Worm (Caenorhabditis elegans) whole organism, L3 larva: ENCODE results near the gene blos-7.

ENCODE experiments used
- ZK546.5 ChIP-seq: sonication (generic microtip); optimal IDR thresholded peaks from 2 replicates; lab custom pipeline; 2017; ENCODE audit warnings: missing biosample characterization, missing genetic modification characterization
- aly-2 ChIP-seq: fragments of 150-350 bp; optimal IDR thresholded peaks from 2 replicates; lab custom pipeline; 2014; ENCODE audit warnings: missing biosample characterization, missing genetic modification characterization
- ama-1 ChIP-seq: fragments of 150-350 bp; optimal IDR thresholded peaks from 2 replicates; lab custom pipeline; 2018
- ceh-16 ChIP-seq: sonication (generic microtip); optimal IDR thresholded peaks from 2 replicates; lab custom pipeline; 2017; ENCODE audit warnings: missing biosample characterization, missing genetic modification characterization
- ceh-28 ChIP-seq: fragments of 150-350 bp; optimal IDR thresholded peaks from 2 replicates; lab custom pipeline; 2014; ENCODE audit warnings: missing biosample characterization, missing genetic modification reagents, missing genetic modification characterization
- ceh-9 ChIP-seq: sonication (generic microtip); optimal IDR thresholded peaks from 2 replicates; lab custom pipeline; 2018; ENCODE audit warnings: missing biosample characterization, missing genetic modification characterization
- daf-12 ChIP-seq: fragments of 150-350 bp; optimal IDR thresholded peaks from 2 replicates; lab custom pipeline; 2014; ENCODE audit warnings: missing biosample characterization, missing genetic modification reagents, missing genetic modification characterization
- egl-27 ChIP-seq: sonication (generic microtip); optimal IDR thresholded peaks from 4 replicates; lab custom pipeline; 2017; ENCODE audit warnings: missing biosample characterization, missing genetic modification reagents, missing genetic modification characterization
- egl-5 ChIP-seq: fragments of 150-350 bp; optimal IDR thresholded peaks from 2 replicates; lab custom pipeline; 2017; ENCODE audit warnings: missing biosample characterization, missing genetic modification reagents, missing genetic modification characterization, inconsistent platforms
- elt-1 ChIP-seq: fragments of 150-350 bp; optimal IDR thresholded peaks from 2 replicates; lab custom pipeline; 2014; ENCODE audit warnings: missing biosample characterization, missing genetic modification characterization
- elt-2 ChIP-seq: sonication (generic microtip); optimal IDR thresholded peaks from 2 replicates; lab custom pipeline; 2016; ENCODE audit warnings: missing genetic modification reagents, mild to moderate bottlenecking, missing genetic modification characterization, missing compliant biosample characterization
- elt-3 ChIP-seq, 3 experiments: fragments of 150-350 bp in 1 of 3; sonication (generic microtip) in 2 of 3; optimal IDR thresholded peaks; 2 replicates in 2 of 3; 4 replicates in 1 of 3; lab custom pipeline; 2014 to 2017; ENCODE audit warnings: missing biosample characterization in 3 of 3, missing genetic modification characterization in 3 of 3
- fkh-10 ChIP-seq: sonication (generic microtip); optimal IDR thresholded peaks from 2 replicates; lab custom pipeline; 2017; ENCODE audit warnings: missing biosample characterization, missing genetic modification reagents, missing genetic modification characterization
- jun-1 ChIP-seq: fragments of 150-350 bp; optimal IDR thresholded peaks from 2 replicates; lab custom pipeline; 2014; ENCODE audit warnings: missing biosample characterization, missing genetic modification reagents, missing genetic modification characterization
- lin-39 ChIP-seq: fragments of 150-350 bp; optimal IDR thresholded peaks from 2 replicates; lab custom pipeline; 2018; ENCODE audit warnings: missing biosample characterization, missing genetic modification reagents, missing genetic modification characterization
- lsy-12 ChIP-seq: sonication (generic microtip); optimal IDR thresholded peaks from 2 replicates; lab custom pipeline; 2016; ENCODE audit warnings: mild to moderate bottlenecking, missing genetic modification characterization, missing compliant biosample characterization
- mdl-1 ChIP-seq: fragments of 150-350 bp; optimal IDR thresholded peaks from 2 replicates; lab custom pipeline; 2014; ENCODE audit warnings: missing biosample characterization, missing genetic modification characterization
- mml-1 ChIP-seq: fragments of 150-350 bp; sonication (generic microtip); optimal IDR thresholded peaks from 3 replicates; lab custom pipeline; 2014; ENCODE audit warnings: missing biosample characterization, missing genetic modification characterization
- nfya-1 ChIP-seq: sonication (generic microtip); optimal IDR thresholded peaks from 2 replicates; lab custom pipeline; 2017; ENCODE audit warnings: missing genetic modification characterization, mild to moderate bottlenecking, missing compliant biosample characterization, antibody characterized with exemption, moderate library complexity; ENCODE audit not compliant: insufficient read depth
- nhr-11 ChIP-seq: fragments of 150-350 bp; optimal IDR thresholded peaks from 2 replicates; lab custom pipeline; 2014; ENCODE audit warnings: missing biosample characterization, missing genetic modification characterization
- nhr-12 ChIP-seq: fragments of 150-350 bp; optimal IDR thresholded peaks from 2 replicates; lab custom pipeline; 2014; ENCODE audit warnings: missing biosample characterization, missing genetic modification characterization
- nhr-23 ChIP-seq: fragments of 150-350 bp; optimal IDR thresholded peaks from 2 replicates; lab custom pipeline; 2014; ENCODE audit warnings: missing biosample characterization, missing genetic modification reagents, missing genetic modification characterization
- nhr-237 ChIP-seq: fragments of 150-350 bp; optimal IDR thresholded peaks from 2 replicates; lab custom pipeline; 2014; ENCODE audit warnings: missing biosample characterization, missing genetic modification characterization
- nhr-25 ChIP-seq: sonication (generic microtip); optimal IDR thresholded peaks from 2 replicates; lab custom pipeline; 2017; ENCODE audit warnings: missing biosample characterization, missing genetic modification characterization
- nhr-77 ChIP-seq: fragments of 150-350 bp; optimal IDR thresholded peaks from 2 replicates; lab custom pipeline; 2014; ENCODE audit warnings: missing biosample characterization, missing genetic modification characterization
- pha-4 ChIP-seq: fragments of 150-350 bp; optimal IDR thresholded peaks from 2 replicates; lab custom pipeline; 2014; ENCODE audit warnings: missing biosample characterization, missing genetic modification reagents, missing genetic modification characterization
- pqm-1 ChIP-seq: fragments of 150-350 bp; optimal IDR thresholded peaks from 2 replicates; lab custom pipeline; 2017; ENCODE audit warnings: missing biosample characterization, missing genetic modification characterization, inconsistent platforms
- skn-1 ChIP-seq: fragments of 150-350 bp; optimal IDR thresholded peaks from 2 replicates; lab custom pipeline; 2014; ENCODE audit warnings: missing biosample characterization, missing genetic modification characterization
- tbx-2 ChIP-seq: sonication (generic microtip); optimal IDR thresholded peaks from 2 replicates; lab custom pipeline; 2016; ENCODE audit warnings: mild to moderate bottlenecking, missing genetic modification characterization, missing compliant biosample characterization
- unc-39 ChIP-seq: sonication (generic microtip); optimal IDR thresholded peaks from 4 replicates; lab custom pipeline; 2017; ENCODE audit warnings: missing biosample characterization, missing genetic modification characterization
- unc-62 ChIP-seq: fragments of 150-350 bp; sonication (generic microtip); optimal IDR thresholded peaks from 4 replicates; lab custom pipeline; 2014; ENCODE audit warnings: missing biosample characterization, missing genetic modification reagents, missing genetic modification characterization
- zag-1 ChIP-seq: fragments of 150-350 bp; optimal IDR thresholded peaks from 2 replicates; lab custom pipeline; 2014; ENCODE audit warnings: missing biosample characterization, missing genetic modification characterization
- ztf-4 ChIP-seq: fragments of 150-350 bp; optimal IDR thresholded peaks from 2 replicates; lab custom pipeline; 2014; ENCODE audit warnings: missing biosample characterization, missing genetic modification characterization

blos-7 gene

DNA sequence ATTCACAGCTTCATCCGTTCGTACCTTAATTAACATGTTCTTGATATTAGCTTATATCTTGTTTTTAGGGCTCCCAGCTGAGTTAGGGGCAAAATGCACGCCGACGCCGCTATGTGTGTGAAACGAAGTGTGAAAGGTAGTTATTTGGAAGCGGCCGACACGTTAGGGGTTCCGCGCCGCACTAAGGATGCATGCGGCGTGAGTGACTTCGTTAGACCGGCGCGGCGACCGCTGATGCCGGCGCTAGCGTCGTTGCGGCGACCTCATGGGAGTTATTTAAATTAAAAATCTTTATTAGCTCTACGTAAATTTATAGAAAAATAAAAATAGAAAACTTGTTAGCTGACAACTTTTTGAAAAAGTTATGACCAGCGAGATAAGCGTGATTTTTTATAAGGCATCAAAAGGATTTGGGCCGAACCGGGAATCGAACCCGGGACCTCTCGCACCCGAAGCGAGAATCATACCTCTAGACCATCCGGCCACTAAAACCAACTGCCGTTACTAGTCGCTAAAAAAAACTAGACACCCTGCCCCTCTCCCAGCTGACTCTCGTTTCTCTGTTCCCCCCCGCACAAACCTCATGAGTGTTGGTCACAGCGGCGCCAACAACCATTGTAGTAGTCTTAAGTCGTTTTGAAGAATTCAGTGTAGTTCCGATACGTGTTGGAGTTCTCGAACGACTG, 30.8 kb downstream of the blos-7 start (continued):
- TF ChIP-seq elt-1 (tag; lab: Kevin White, UChicago) (no peak), fkh-10 (GFP tag; lab: Kevin White, UChicago) (no peak), mml-1 (tag; lab: Kevin White, UChicago) (no peak), pqm-1 (tag; lab: Kevin White, UChicago) (peak; percentile 17), unc-62 (GFP tag; lab: Kevin White, UChicago) (no peak), daf-12 (no peak), nhr-25 (tag; lab: Kevin White, UChicago) (no peak), tbx-2 (tag; lab: Kevin White, UChicago) (peak; percentile 53), ceh-9 (no peak), egl-5 (no peak), egl-27 (tag; lab: Kevin White, UChicago) (no peak), lin-39 (peak; percentile 57), nhr-23 (tag; lab: Kevin White, UChicago) (no peak), jun-1 (tag; lab: Kevin White, UChicago) (no peak), ztf-4 (tag; lab: Kevin White, UChicago) (peak; percentile 4), ceh-16 (no peak), zag-1 (tag; lab: Kevin White, UChicago) (no peak), elt-3 (tag; optimal IDR thresholded peaks at IDR 0.05; lab: Kevin White, UChicago) (no peak), aly-2 (no peak)

ce11 chrIV:3548315-3548714, 34.4 kb downstream of the blos-7 start:
- TF ChIP-seq ZK546.5 (tag; lab: Kevin White, UChicago) (no peak), pha-4 (tag; lab: Kevin White, UChicago) (peak; percentile 92), elt-2 (tag; lab: Kevin White, UChicago) (peak; percentile 77), ceh-16 (no peak), mml-1 (tag; lab: Kevin White, UChicago) (no peak), unc-39 (tag; lab: Kevin White, UChicago) (no peak), tbx-2 (tag; lab: Kevin White, UChicago) (no peak), nhr-11 (tag; lab: Kevin White, UChicago) (no peak), pqm-1 (tag; lab: Kevin White, UChicago) (peak; percentile 73), egl-5 (no peak), ztf-4 (tag; lab: Kevin White, UChicago) (no peak)
- TF ChIP-seq, all 47 proteins: peak for 3

ce11 chrIV:3547500-3547899, 35.2 kb downstream of the blos-7 start, which contains the start of gene nstp-6:
nstp-6 (minus strand) TSS chrIV:3547600.
- no peak for TF ChIP-seq mdl-1 (tag; lab: Kevin White, UChicago)
- TF ChIP-seq nhr-77 (tag; lab: Kevin White, UChicago): no peak
- no peak for TF ChIP-seq daf-12
- TF ChIP-seq unc-62 (GFP tag; lab: Kevin White, UChicago): no peak
- no peak for TF ChIP-seq unc-39 (tag; lab: Kevin White, UChicago)
- TF ChIP-seq nhr-237: no peak
- TF ChIP-seq ceh-9: no peak
- TF ChIP-seq egl-27 (tag; lab: Kevin White, UChicago): no peak
- TF ChIP-seq ama-1 (lab: Kevin White, UChicago): no peak
- TF ChIP-seq egl-5: no peak
- TF ChIP-seq pha-4 (tag; lab: Kevin White, UChicago): no peak
- TF ChIP-seq ceh-16: no peak
- TF ChIP-seq elt-3 (tag; optimal IDR thresholded peaks at IDR 0.05; lab: Kevin White, UChicago): no peak
- TF ChIP-seq ZK546.5 (tag; lab: Kevin White, UChicago): no peak
- no peak for TF ChIP-seq nhr-11 (tag; lab: Kevin White, UChicago)
- TF ChIP-seq nfya-1 (tag; lab: Kevin White, UChicago): no peak
- TF ChIP-seq nhr-25 (tag; lab: Kevin White, UChicago): no peak
- TF ChIP-seq nhr-12: no peak
- no peak for TF ChIP-seq tbx-2 (tag; lab: Kevin White, UChicago)
- no peak for TF ChIP-seq lin-39
- TF ChIP-seq, all 47 proteins: peak for 0

ce11 chrIV:3545060-3545459, 37.6 kb downstream of the blos-7 start:
- TF ChIP-seq nhr-25 (tag; lab: Kevin White, UChicago) (no peak), skn-1 (no peak), ceh-28 (peak; percentile 85)
- TF ChIP-seq, all 47 proteins: peak for 1

ce11 chrIV:3539872-3540271, 42.8 kb downstream of the blos-7 start, which contains the start of gene B0212.3:
B0212.3 (plus strand) TSS chrIV:3540172.
- no peak for TF ChIP-seq lsy-12 (tag; lab: Kevin White, UChicago)
- no peak for TF ChIP-seq elt-3 (tag; optimal IDR thresholded peaks at IDR 0.05; lab: Kevin White, UChicago)
- no peak for TF ChIP-seq nhr-11 (tag; lab: Kevin White, UChicago)
- TF ChIP-seq nhr-12: no peak
- no peak for TF ChIP-seq elt-2 (tag; lab: Kevin White, UChicago)
